Worm (Caenorhabditis elegans) whole organism, L3 larva: ENCODE results near the gene cest-6.

ENCODE experiments used
- ZK546.5 ChIP-seq: sonication (generic microtip); optimal IDR thresholded peaks from 2 replicates; lab custom pipeline; 2017; ENCODE audit warnings: missing biosample characterization, missing genetic modification characterization
- ceh-28 ChIP-seq: fragments of 150-350 bp; optimal IDR thresholded peaks from 2 replicates; lab custom pipeline; 2014; ENCODE audit warnings: missing biosample characterization, missing genetic modification reagents, missing genetic modification characterization
- elt-3 ChIP-seq, 3 experiments: fragments of 150-350 bp in 1 of 3; sonication (generic microtip) in 2 of 3; optimal IDR thresholded peaks; 2 replicates in 2 of 3; 4 replicates in 1 of 3; lab custom pipeline; 2014 to 2017; ENCODE audit warnings: missing biosample characterization in 3 of 3, missing genetic modification characterization in 3 of 3
- fkh-10 ChIP-seq: sonication (generic microtip); optimal IDR thresholded peaks from 2 replicates; lab custom pipeline; 2017; ENCODE audit warnings: missing biosample characterization, missing genetic modification reagents, missing genetic modification characterization
- fos-1 ChIP-seq: fragments of 150-350 bp; optimal IDR thresholded peaks from 2 replicates; lab custom pipeline; 2014; ENCODE audit warnings: missing biosample characterization, missing genetic modification characterization
- mdl-1 ChIP-seq: fragments of 150-350 bp; optimal IDR thresholded peaks from 2 replicates; lab custom pipeline; 2014; ENCODE audit warnings: missing biosample characterization, missing genetic modification characterization
- nhr-12 ChIP-seq: fragments of 150-350 bp; optimal IDR thresholded peaks from 2 replicates; lab custom pipeline; 2014; ENCODE audit warnings: missing biosample characterization, missing genetic modification characterization
- nhr-76 ChIP-seq: fragments of 150-350 bp; sonication (generic microtip); optimal IDR thresholded peaks from 5 replicates; lab custom pipeline; 2014; ENCODE audit warnings: missing biosample characterization, missing genetic modification characterization
- pha-4 ChIP-seq: fragments of 150-350 bp; optimal IDR thresholded peaks from 2 replicates; lab custom pipeline; 2014; ENCODE audit warnings: missing biosample characterization, missing genetic modification reagents, missing genetic modification characterization
- zag-1 ChIP-seq: fragments of 150-350 bp; optimal IDR thresholded peaks from 2 replicates; lab custom pipeline; 2014; ENCODE audit warnings: missing biosample characterization, missing genetic modification characterization
- ztf-4 ChIP-seq: fragments of 150-350 bp; optimal IDR thresholded peaks from 2 replicates; lab custom pipeline; 2014; ENCODE audit warnings: missing biosample characterization, missing genetic modification characterization

- TF ChIP-seq fos-1 (tag; lab: Kevin White, UChicago): no peak
- TF ChIP-seq ztf-4 (tag; lab: Kevin White, UChicago): no peak
- TF ChIP-seq nhr-12: no peak
- TF ChIP-seq mdl-1 (tag; lab: Kevin White, UChicago): no peak
- no peak for TF ChIP-seq zag-1 (tag; lab: Kevin White, UChicago)
- no peak for TF ChIP-seq nhr-76
- TF ChIP-seq ZK546.5 (tag; lab: Kevin White, UChicago): no peak
- no peak for TF ChIP-seq pha-4 (tag; lab: Kevin White, UChicago)
- no peak for TF ChIP-seq ceh-28
- no peak for TF ChIP-seq elt-3 (tag; optimal IDR thresholded peaks at IDR 0.05; lab: Kevin White, UChicago)
- TF ChIP-seq fkh-10 (GFP tag; lab: Kevin White, UChicago): no peak
Observed at ce11 chrIV:6957341-6957740, 29.0 kb upstream of the cest-6 start, which contains the start of gene jnk-1.
